Fruit fly (Drosophila melanogaster) Kc167 (cell line): ENCODE data around the gene RpS27.

Experiments used
- Myc ChIP-seq: fragments of >200 bp; optimal IDR thresholded peaks from 2 replicates; lab custom pipeline; 2017; ENCODE audit warnings: missing external identifiers
- Sin3A ChIP-seq: fragments of >200 bp; optimal IDR thresholded peaks from 2 replicates; lab custom pipeline; 2018; ENCODE audit warnings: missing external identifiers
- h ChIP-seq: fragments of >200 bp; optimal IDR thresholded peaks from 3 replicates; lab custom pipeline; 2018; ENCODE audit warnings: missing external identifiers
- insv ChIP-seq: fragments of >200 bp; optimal IDR thresholded peaks from 3 replicates; lab custom pipeline; 2018; ENCODE audit warnings: missing external identifiers
- psq ChIP-seq: fragments of >200 bp; optimal IDR thresholded peaks from 2 replicates; lab custom pipeline; 2017; ENCODE audit warnings: missing external identifiers
- ttk ChIP-seq: sonication (Bioruptor generic); optimal IDR thresholded peaks from 2 replicates; lab custom pipeline; 2017; ENCODE audit warnings: missing external identifiers

The RpS27 gene

DNA sequence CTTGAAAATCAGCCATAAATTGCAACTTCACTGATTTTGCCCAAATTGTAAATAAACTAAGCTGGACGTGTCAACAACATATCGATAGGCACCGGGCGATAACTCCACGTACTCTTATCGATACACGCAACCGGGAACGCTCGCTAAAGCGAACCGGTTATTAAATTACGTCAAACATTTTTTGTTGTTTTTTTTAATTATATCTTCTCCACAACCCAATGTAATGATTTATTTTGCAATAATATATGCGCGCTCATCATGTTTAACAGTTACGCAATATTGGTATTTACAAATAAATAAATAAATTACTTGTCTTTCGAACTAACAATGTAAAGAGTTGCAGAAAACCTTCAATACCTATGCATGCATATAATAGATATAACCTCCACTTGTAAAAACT is 32.2 kb downstream of the RpS27 start, which contains the start of gene Saysd1:
Saysd1 (minus strand) TSS at position 66 of the 400 bp plus-strand sequence.
- TF ChIP-seq h (lab: Kevin White, UChicago) (no peak), Sin3A (lab: Kevin White, UChicago) (no peak)

DNA sequence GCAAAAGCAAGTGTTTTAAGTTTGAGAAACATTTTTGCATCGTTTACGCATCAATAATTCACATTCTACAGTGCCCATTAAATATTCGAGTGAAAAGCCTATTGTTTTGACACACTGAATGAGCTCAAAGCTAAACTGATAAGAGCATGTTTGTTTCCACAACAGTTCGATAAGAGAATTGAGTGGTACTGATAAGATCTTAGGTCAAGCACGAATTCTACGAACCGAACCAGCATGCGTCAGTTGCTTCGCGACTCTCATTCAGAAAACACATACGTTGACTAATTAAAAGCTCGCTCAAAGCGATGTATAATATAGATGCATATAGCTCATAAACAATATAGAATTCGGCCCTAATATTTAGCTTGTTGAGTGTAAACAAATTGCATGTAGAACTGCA is 38.1 kb downstream of the RpS27 start:
- no peak for TF ChIP-seq insv
- TF ChIP-seq h (lab: Kevin White, UChicago): no peak
- TF ChIP-seq psq (lab: Kevin White, UChicago): no peak
- TF ChIP-seq ttk: no peak
- no peak for TF ChIP-seq Sin3A (lab: Kevin White, UChicago)
- TF ChIP-seq Myc (lab: Kevin White, UChicago): no peak

DNA sequence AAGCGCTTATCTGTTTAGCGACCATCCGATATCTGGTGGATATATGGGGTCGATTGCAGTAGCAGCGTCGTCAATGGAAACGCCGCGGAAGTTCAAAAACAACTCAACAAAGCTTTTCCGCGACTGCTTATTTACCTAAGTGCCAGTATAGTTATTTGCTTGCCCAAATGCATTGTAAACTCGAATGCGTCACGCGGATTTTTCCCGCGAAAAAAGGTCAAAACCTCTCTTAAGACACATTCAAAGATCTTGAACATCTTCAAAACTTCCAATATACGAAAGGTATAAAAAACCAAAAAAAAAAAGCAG is 38.6 kb downstream of the RpS27 start:
- TF ChIP-seq Myc (lab: Kevin White, UChicago) (no peak), psq (lab: Kevin White, UChicago) (no peak), insv (no peak), Sin3A (lab: Kevin White, UChicago) (no peak), ttk (no peak), h (lab: Kevin White, UChicago) (no peak)

DNA sequence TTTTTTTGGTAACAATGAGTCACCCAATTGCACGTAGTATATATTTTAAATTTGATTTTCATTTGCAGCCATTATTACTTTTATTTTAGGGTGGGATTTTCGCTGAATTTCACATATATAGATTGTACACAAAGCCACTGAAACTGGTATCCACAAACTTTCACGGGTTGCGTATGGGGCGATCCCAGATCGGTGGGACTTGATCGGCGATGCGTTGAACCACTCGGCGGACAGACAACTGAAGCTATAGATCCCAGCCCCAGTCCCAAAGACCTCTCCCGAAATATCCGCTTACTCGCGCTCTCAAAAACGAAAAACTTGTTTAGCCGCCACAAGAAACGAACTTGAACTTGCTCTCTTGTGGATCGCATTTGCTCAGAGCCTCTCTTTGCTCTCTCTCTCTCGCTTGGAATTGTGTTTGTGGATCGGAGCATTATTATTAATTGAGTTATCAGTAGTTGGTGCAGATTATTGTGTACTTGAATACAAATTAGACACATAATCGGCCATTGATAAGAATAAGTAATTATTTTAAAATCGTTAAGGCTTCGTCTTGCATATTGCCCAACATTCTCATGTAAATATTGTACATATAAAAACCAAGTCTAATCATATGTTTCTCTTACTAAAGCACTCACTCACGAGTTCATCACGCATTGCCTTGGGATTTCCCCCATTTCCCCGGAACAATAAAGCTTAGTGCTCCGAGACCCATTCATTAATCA is 39.1 kb downstream of the RpS27 start, which contains the start of gene Cad96Ca:
Cad96Ca (minus strand) TSS at position 242 of the 725 bp plus-strand sequence.
- TF ChIP-seq insv (no peak), h (lab: Kevin White, UChicago) (no peak), Sin3A (lab: Kevin White, UChicago) (no peak), psq (lab: Kevin White, UChicago) (no peak), ttk (no peak)

DNA sequence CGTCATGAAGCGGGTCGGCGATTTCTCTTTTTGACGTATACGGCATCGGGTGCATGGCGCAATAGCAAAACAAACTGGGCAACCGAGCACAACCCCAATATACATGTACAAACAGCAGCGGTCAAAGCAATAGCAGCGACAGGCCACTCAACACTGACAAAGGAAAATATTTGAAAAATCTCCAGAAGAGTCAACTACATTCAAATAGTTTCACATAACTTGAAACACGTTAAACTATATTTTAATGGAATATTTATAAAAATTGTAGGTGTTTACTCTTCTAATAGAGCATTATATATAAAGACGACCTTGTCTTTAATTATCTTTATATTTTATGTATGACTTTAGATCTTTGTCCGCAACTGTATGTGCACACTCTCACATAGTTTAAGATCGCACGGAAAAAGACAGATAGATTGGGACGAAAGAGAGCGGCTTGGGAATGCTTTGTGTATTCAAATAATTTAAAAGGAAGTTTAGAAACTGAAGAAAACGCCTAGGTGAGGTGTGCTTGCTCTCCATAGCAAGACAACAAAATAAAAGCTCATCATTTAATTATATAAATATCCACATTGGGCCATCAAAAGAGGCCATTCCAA is 39.8 kb downstream of the RpS27 start:
- TF ChIP-seq insv (no peak), Myc (lab: Kevin White, UChicago) (no peak), Sin3A (lab: Kevin White, UChicago) (no peak), h (lab: Kevin White, UChicago) (no peak)

DNA sequence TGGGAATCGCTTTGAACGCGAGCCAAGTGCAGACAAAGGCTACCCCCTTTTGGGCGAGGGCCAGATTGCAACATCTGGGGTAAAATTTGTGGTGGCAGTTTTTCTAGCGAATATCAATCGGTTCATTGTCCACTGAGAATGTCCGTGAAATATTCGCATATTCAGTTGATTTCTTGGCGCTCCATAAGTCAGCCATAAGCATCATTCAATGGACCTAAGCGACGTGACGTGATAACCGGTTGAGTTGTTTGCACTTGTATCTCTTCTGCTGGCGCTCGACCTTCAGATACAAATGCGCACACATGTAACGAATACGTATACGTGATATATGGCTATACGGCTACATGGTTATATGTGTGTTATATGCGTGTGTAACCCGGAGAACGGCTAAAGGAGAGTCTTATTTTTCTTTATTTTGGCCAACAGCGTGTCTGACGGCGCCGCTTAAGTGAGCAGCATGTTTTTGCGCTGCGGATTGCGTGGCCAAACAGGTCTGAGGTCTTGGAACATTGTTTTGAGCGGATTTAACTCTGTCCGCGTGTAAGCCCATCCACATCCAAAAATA is 41.8 kb downstream of the RpS27 start:
- TF ChIP-seq Myc (lab: Kevin White, UChicago): no peak
- no peak for TF ChIP-seq ttk
- no peak for TF ChIP-seq h (lab: Kevin White, UChicago)
- no peak for TF ChIP-seq psq (lab: Kevin White, UChicago)
- TF ChIP-seq Sin3A (lab: Kevin White, UChicago): no peak
- no peak for TF ChIP-seq insv

DNA sequence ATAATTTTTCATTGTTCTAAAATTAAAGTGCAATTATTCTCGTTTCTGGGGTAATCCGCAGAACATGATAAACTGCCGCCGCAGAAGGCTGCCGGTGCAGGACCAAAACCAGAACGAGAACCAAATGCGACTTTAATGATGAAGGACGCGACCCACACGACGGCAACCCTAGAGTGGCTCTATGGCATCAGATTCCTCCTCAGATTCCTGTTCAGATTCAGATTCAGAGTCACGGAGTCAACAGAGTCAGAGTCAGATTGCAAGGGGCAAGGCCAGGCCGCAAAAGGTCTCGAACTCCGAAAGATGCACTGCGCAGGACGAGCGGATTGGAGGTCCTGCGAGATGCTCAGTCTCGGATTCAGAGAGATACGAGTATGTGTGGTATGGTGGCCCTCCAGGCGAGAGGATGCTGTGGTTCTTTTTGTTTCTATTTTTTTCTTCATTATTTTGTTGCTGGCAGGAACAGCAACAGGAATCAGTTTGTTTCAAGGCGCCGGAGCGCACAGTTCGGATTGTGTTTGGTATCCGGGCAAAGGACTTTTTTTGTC is 47.9 kb downstream of the RpS27 start, which contains the start of gene CG13654:
CG13654 (plus strand) TSS at position 498 of the 548 bp plus-strand sequence.
- TF ChIP-seq Myc (lab: Kevin White, UChicago) (no peak), h (lab: Kevin White, UChicago) (no peak), psq (lab: Kevin White, UChicago) (no peak), insv (no peak), Sin3A (lab: Kevin White, UChicago) (no peak), ttk (no peak)
